Worm (Caenorhabditis elegans): ENCODE measurements around the gene B0035.13.

ce11 chrIV:11266090-11266489 lies 40.4 kb downstream of the B0035.13 start, which contains the start of gene col-127:
- TF ChIP-seq skn-1 (tag; optimal IDR thresholded peaks at IDR 0.05) = no peak
- TF ChIP-seq nhr-25 (tag; optimal IDR thresholded peaks at IDR 0.05) = no peak
- no peak for TF ChIP-seq unc-62 (GFP tag; optimal IDR thresholded peaks at IDR 0.05)
- TF ChIP-seq nhr-6 (tag; optimal IDR thresholded peaks at IDR 0.05) = no peak
- no peak for TF ChIP-seq alr-1 (tag; optimal IDR thresholded peaks at IDR 0.05)
- no peak for TF ChIP-seq lin-13 (GFP tag; optimal IDR thresholded peaks at IDR 0.05)
- TF ChIP-seq ama-1 (optimal IDR thresholded peaks at IDR 0.05) = no peak
- TF ChIP-seq nhr-10 (tag; optimal IDR thresholded peaks at IDR 0.05) = no peak
- TF ChIP-seq snpc-4 (tag; optimal IDR thresholded peaks at IDR 0.05) = no peak

All from whole organism, L2 larva.